Worm (Caenorhabditis elegans): ENCODE data around the gene C26B9.3.

DNA sequence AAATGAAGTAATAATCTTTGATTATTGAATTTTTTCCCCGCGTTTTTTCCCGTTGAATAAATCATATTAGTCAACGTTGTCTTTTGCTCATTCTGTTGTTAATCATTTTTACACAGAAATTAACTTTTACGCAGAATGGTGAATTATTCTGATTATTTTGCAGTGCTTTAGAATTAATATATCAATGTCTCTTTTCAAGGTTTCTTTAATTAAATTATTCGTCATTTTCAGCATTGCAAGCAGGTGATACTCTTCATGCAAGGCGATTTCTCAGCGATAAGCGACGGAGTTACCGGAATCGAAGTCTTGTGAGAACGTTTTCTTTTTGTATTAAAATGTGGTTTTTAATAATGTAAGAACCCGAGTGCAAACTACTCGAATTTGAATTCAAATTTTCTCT, 49.5 kb downstream of the C26B9.3 start:
- TF ChIP-seq him-1 (tag; optimal IDR thresholded peaks at IDR 0.05) (no peak), W03F9.2 (tag; optimal IDR thresholded peaks at IDR 0.05) (no peak), dao-5 (tag; optimal IDR thresholded peaks at IDR 0.05) (no peak)
